Worm (Caenorhabditis elegans) whole organism, midembryonic: ENCODE data around the gene F40G9.8.

Source experiments
- T22C8.4 ChIP-seq: fragments of 200-800 bp; sonication (Bioruptor generic); IDR thresholded peaks from 2 replicates; pipeline ENCODE4 v1.3.6; 2022; ENCODE audit warnings: missing genetic modification characterization, missing compliant biosample characterization
- flt-1 ChIP-seq: fragments of 200-800 bp; sonication (Bioruptor generic); IDR thresholded peaks from 2 replicates; pipeline ENCODE4 v1.3.6; 2022; ENCODE audit warnings: missing genetic modification characterization, missing compliant biosample characterization
- med-1 ChIP-seq: sonication (generic microtip); optimal IDR thresholded peaks from 2 replicates; lab custom pipeline; 2017; ENCODE audit warnings: missing genetic modification characterization, mild to moderate bottlenecking, missing compliant biosample characterization, antibody characterized with exemption, missing genetic modification reagents; ENCODE audit not compliant: insufficient read depth
- tab-1 ChIP-seq: fragments of 200-800 bp; sonication (Bioruptor generic); IDR thresholded peaks from 2 replicates; pipeline ENCODE4 v1.3.6; 2022; ENCODE audit warnings: missing genetic modification characterization, missing compliant biosample characterization
- ztf-23 ChIP-seq: fragments of 200-800 bp; sonication (Bioruptor generic); IDR thresholded peaks from 2 replicates; pipeline ENCODE4 v1.3.6; 2022; ENCODE audit warnings: missing genetic modification reagents, missing genetic modification characterization, missing compliant biosample characterization

- TF ChIP-seq flt-1 (no peak), tab-1 (GFP tag; lab: Robert Waterston, UW) (no peak), T22C8.4 (GFP tag; lab: Robert Waterston, UW) (no peak), ztf-23 (GFP tag; lab: Robert Waterston, UW) (no peak), med-1 (GFP tag; lab: Kevin White, UChicago) (no peak)
Observed at ce11 chrIII:175733-176132, 11.1 kb upstream of the F40G9.8 start, which contains the start of gene clec-148.
